Fruit fly (Drosophila melanogaster) whole organism, adult: ENCODE measurements around the gene CG42390.
A peak's percentile ranks its signal among the peaks of the same experiment; 100 is the strongest.

Source experiments
- CG11617 ChIP-seq: fragments of 200-800 bp; sonication (Bioruptor generic); optimal IDR thresholded peaks from 2 replicates; lab custom pipeline; 2017; ENCODE audit warnings: mild to moderate bottlenecking, missing biosample characterization, missing genetic modification reagents, missing genetic modification characterization
- CG12768 ChIP-seq: fragments of 200-800 bp; sonication (Bioruptor generic); optimal IDR thresholded peaks from 2 replicates; lab custom pipeline; 2017; ENCODE audit warnings: missing biosample characterization, missing genetic modification characterization, mild to moderate bottlenecking, moderate library complexity, missing genetic modification reagents
- CG14711 ChIP-seq: fragments of 200-800 bp; sonication (Bioruptor generic); optimal IDR thresholded peaks from 2 replicates; lab custom pipeline; 2018; ENCODE audit warnings: missing biosample characterization, mild to moderate bottlenecking, missing genetic modification characterization, moderate library complexity
- CG1620 ChIP-seq: fragments of 200-800 bp; sonication (Bioruptor generic); optimal IDR thresholded peaks from 2 replicates; lab custom pipeline; 2016; ENCODE audit warnings: missing biosample characterization, missing genetic modification characterization
- CG33017 ChIP-seq: fragments of 200-800 bp; sonication (Bioruptor generic); optimal IDR thresholded peaks from 2 replicates; lab custom pipeline; 2018; ENCODE audit warnings: missing biosample characterization, mild to moderate bottlenecking, missing genetic modification characterization, moderate library complexity
- CG5204 ChIP-seq: fragments of 200-800 bp; sonication (Bioruptor generic); optimal IDR thresholded peaks from 2 replicates; lab custom pipeline; 2016; ENCODE audit warnings: missing biosample characterization, missing genetic modification characterization
- CG7045 ChIP-seq: fragments of 200-800 bp; sonication (Bioruptor generic); optimal IDR thresholded peaks from 2 replicates; lab custom pipeline; 2017; ENCODE audit warnings: missing biosample characterization, mild to moderate bottlenecking, missing genetic modification characterization
- CG7101 ChIP-seq: fragments of 200-800 bp; sonication (Bioruptor generic); optimal IDR thresholded peaks from 2 replicates; lab custom pipeline; 2018; ENCODE audit warnings: missing biosample characterization, mild to moderate bottlenecking, missing genetic modification characterization, moderate library complexity
- Clk ChIP-seq: fragments of 200-800 bp; sonication (Bioruptor generic); optimal IDR thresholded peaks from 2 replicates; lab custom pipeline; 2017; ENCODE audit warnings: missing biosample characterization, missing genetic modification characterization
- Crg-1 ChIP-seq: fragments of 200-800 bp; sonication (Bioruptor generic); optimal IDR thresholded peaks from 2 replicates; lab custom pipeline; 2016; ENCODE audit warnings: missing biosample characterization, missing genetic modification characterization
- Hr96 ChIP-seq: fragments of 200-800 bp; sonication (Bioruptor generic); optimal IDR thresholded peaks from 2 replicates; lab custom pipeline; 2016; ENCODE audit warnings: missing biosample characterization, missing genetic modification characterization
- Mnt ChIP-seq: fragments of 200-800 bp; sonication (Bioruptor generic); optimal IDR thresholded peaks from 2 replicates; lab custom pipeline; 2016; ENCODE audit warnings: missing biosample characterization, mild to moderate bottlenecking, missing genetic modification characterization
- bab1 ChIP-seq: fragments of 200-800 bp; sonication (Bioruptor generic); optimal IDR thresholded peaks from 3 replicates; lab custom pipeline; 2019; ENCODE audit warnings: missing biosample characterization, mild to moderate bottlenecking, missing genetic modification characterization, moderate library complexity
- cic ChIP-seq: fragments of 200-800 bp; sonication (Bioruptor generic); optimal IDR thresholded peaks from 2 replicates; lab custom pipeline; 2017; ENCODE audit warnings: missing biosample characterization, mild to moderate bottlenecking, missing genetic modification characterization, moderate library complexity
- cnc ChIP-seq, 2 experiments: fragments of >200 bp; optimal IDR thresholded peaks; 2 replicates each; lab custom pipeline; 2017
- kay ChIP-seq: fragments of 200-800 bp; sonication (Bioruptor generic); peaks from one replicate; lab custom pipeline; 2016; ENCODE audit warnings: missing biosample characterization, missing genetic modification characterization, borderline replicate concordance
- ovo ChIP-seq: fragments of 200-800 bp; sonication (Bioruptor generic); optimal IDR thresholded peaks from 2 replicates; lab custom pipeline; 2016; ENCODE audit warnings: missing biosample characterization, missing genetic modification characterization
- pad ChIP-seq: fragments of 200-800 bp; sonication (Bioruptor generic); optimal IDR thresholded peaks from 3 replicates; lab custom pipeline; 2017; ENCODE audit warnings: missing biosample characterization, missing genetic modification characterization, mild to moderate bottlenecking, moderate library complexity, missing genetic modification reagents
- tj ChIP-seq: fragments of 200-800 bp; sonication (Bioruptor generic); optimal IDR thresholded peaks from 3 replicates; lab custom pipeline; 2017; ENCODE audit warnings: missing biosample characterization, mild to moderate bottlenecking, missing genetic modification characterization, moderate library complexity
- toe ChIP-seq: fragments of 200-800 bp; sonication (Bioruptor generic); optimal IDR thresholded peaks from 2 replicates; lab custom pipeline; 2016; ENCODE audit warnings: missing biosample characterization, missing genetic modification characterization

Gene CG42390

dm6 chr3R:22139113-22139512 lies 19.3 kb downstream of the CG42390 start:
- TF ChIP-seq Mnt (GFP tag; lab: Kevin White, UChicago) = no peak
- TF ChIP-seq CG33017 (tag; lab: Kevin White, UChicago) = no peak
- TF ChIP-seq CG7045 (GFP tag; lab: Kevin White, UChicago) = peak; percentile 15
- no peak for TF ChIP-seq Hr96 (GFP tag; lab: Kevin White, UChicago)
- TF ChIP-seq pad = no peak
- TF ChIP-seq ovo (GFP tag; lab: Kevin White, UChicago) = no peak
- TF ChIP-seq tj (GFP tag; lab: Kevin White, UChicago) = no peak
- TF ChIP-seq CG7101 = no peak
- TF ChIP-seq kay (GFP tag; lab: Kevin White, UChicago) = no peak
- TF ChIP-seq CG12768 (GFP tag; lab: Kevin White, UChicago) = no peak
- TF ChIP-seq cic (GFP tag; lab: Kevin White, UChicago) = no peak
- TF ChIP-seq cnc (optimal IDR thresholded peaks at IDR 0.05; lab: Kevin White, UChicago) = no peak
- TF ChIP-seq Clk (GFP tag; lab: Kevin White, UChicago) = no peak
- TF ChIP-seq CG14711 (tag; lab: Kevin White, UChicago) = no peak
- TF ChIP-seq CG1620 = no peak
- TF ChIP-seq CG5204 (GFP tag; lab: Kevin White, UChicago) = peak; percentile 9
- no peak for TF ChIP-seq toe

- TF ChIP-seq pad (no peak), CG14711 (tag; lab: Kevin White, UChicago) (no peak), CG7045 (GFP tag; lab: Kevin White, UChicago) (no peak), bab1 (GFP tag; lab: Kevin White, UChicago) (no peak), kay (GFP tag; lab: Kevin White, UChicago) (no peak), CG7101 (no peak), Clk (GFP tag; lab: Kevin White, UChicago) (no peak), Hr96 (GFP tag; lab: Kevin White, UChicago) (no peak), CG11617 (GFP tag; lab: Kevin White, UChicago) (no peak), ovo (GFP tag; lab: Kevin White, UChicago) (no peak), CG5204 (GFP tag; lab: Kevin White, UChicago) (no peak), tj (GFP tag; lab: Kevin White, UChicago) (no peak), toe (no peak), cnc (optimal IDR thresholded peaks at IDR 0.05; lab: Kevin White, UChicago) (no peak), CG33017 (tag; lab: Kevin White, UChicago) (no peak), CG12768 (GFP tag; lab: Kevin White, UChicago) (no peak), Crg-1 (GFP tag; lab: Kevin White, UChicago) (no peak), cic (GFP tag; lab: Kevin White, UChicago) (no peak)
Measured at dm6 chr3R:22139916-22140455, 20.1 kb downstream of the CG42390 start.

- TF ChIP-seq Clk (GFP tag; lab: Kevin White, UChicago) (no peak), CG33017 (tag; lab: Kevin White, UChicago) (no peak), CG14711 (tag; lab: Kevin White, UChicago) (no peak), bab1 (GFP tag; lab: Kevin White, UChicago) (no peak), tj (GFP tag; lab: Kevin White, UChicago) (no peak)
Measured at dm6 chr3R:22141332-22141731, 21.5 kb downstream of the CG42390 start.

dm6 chr3R:22142495-22142894 lies 22.6 kb downstream of the CG42390 start:
- TF ChIP-seq cnc (optimal IDR thresholded peaks at IDR 0.05; lab: Kevin White, UChicago) (no peak), tj (GFP tag; lab: Kevin White, UChicago) (no peak), CG7101 (no peak), CG12768 (GFP tag; lab: Kevin White, UChicago) (no peak)

- peak; percentile 60 for TF ChIP-seq CG5204 (GFP tag; lab: Kevin White, UChicago)
- peak; percentile 60 for TF ChIP-seq CG33017 (tag; lab: Kevin White, UChicago)
- TF ChIP-seq ovo (GFP tag; lab: Kevin White, UChicago) = no peak
- TF ChIP-seq kay (GFP tag; lab: Kevin White, UChicago) = no peak
- TF ChIP-seq CG7045 (GFP tag; lab: Kevin White, UChicago) = peak; percentile 67
- TF ChIP-seq tj (GFP tag; lab: Kevin White, UChicago) = peak; percentile 36
- no peak for TF ChIP-seq CG1620
- no peak for TF ChIP-seq cic (GFP tag; lab: Kevin White, UChicago)
- peak; percentile 60 for TF ChIP-seq CG14711 (tag; lab: Kevin White, UChicago)
- peak; percentile 42 for TF ChIP-seq bab1 (GFP tag; lab: Kevin White, UChicago)
- TF ChIP-seq CG7101 = peak; percentile 50
- TF ChIP-seq CG11617 (GFP tag; lab: Kevin White, UChicago) = peak; percentile 43
- no peak for TF ChIP-seq CG12768 (GFP tag; lab: Kevin White, UChicago)
- no peak for TF ChIP-seq Crg-1 (GFP tag; lab: Kevin White, UChicago)
- TF ChIP-seq toe = peak; percentile 58
- peak; percentile 1 for TF ChIP-seq pad
- peak; percentile 28 for TF ChIP-seq Mnt (GFP tag; lab: Kevin White, UChicago)
- TF ChIP-seq cnc (optimal IDR thresholded peaks at IDR 0.05; lab: Kevin White, UChicago) = no peak
- peak; percentile 53 for TF ChIP-seq Clk (GFP tag; lab: Kevin White, UChicago)
- TF ChIP-seq Hr96 (GFP tag; lab: Kevin White, UChicago) = peak; percentile 75
Measured at dm6 chr3R:22145425-22146411, 25.9 kb downstream of the CG42390 start.
